Fruit fly (Drosophila melanogaster) whole organism, pupa: ENCODE data around the gene CDK2AP1.

Experiments used
- CG10348 ChIP-seq: fragments of 200-800 bp; sonication (Bioruptor generic); IDR thresholded peaks from 2 replicates; pipeline ENCODE4 v1.3.6; 2022; ENCODE audit warnings: missing biosample characterization, missing genetic modification characterization
- CG13204 ChIP-seq: fragments of 200-800 bp; sonication (Bioruptor generic); optimal IDR thresholded peaks from 2 replicates; lab custom pipeline; 2018; ENCODE audit warnings: missing biosample characterization, mild to moderate bottlenecking, missing genetic modification characterization, moderate library complexity
- CG8159 ChIP-seq: fragments of 200-800 bp; sonication (Bioruptor generic); optimal IDR thresholded peaks from 3 replicates; lab custom pipeline; 2018; ENCODE audit warnings: missing biosample characterization, mild to moderate bottlenecking, missing genetic modification characterization, moderate library complexity
- CG8301 ChIP-seq: fragments of 200-800 bp; sonication (Bioruptor generic); optimal IDR thresholded peaks from 2 replicates; lab custom pipeline; 2018; ENCODE audit warnings: missing biosample characterization, mild to moderate bottlenecking, missing genetic modification characterization
- Pif1A ChIP-seq: fragments of 200-800 bp; sonication (Bioruptor generic); optimal IDR thresholded peaks from 3 replicates; lab custom pipeline; 2016; ENCODE audit warnings: missing biosample characterization, missing genetic modification characterization
- Pif1B ChIP-seq: fragments of 200-800 bp; sonication (Bioruptor generic); optimal IDR thresholded peaks from 3 replicates; lab custom pipeline; 2016; ENCODE audit warnings: missing biosample characterization, missing genetic modification characterization

dm6 chrX:11146598-11147176, 9.0 kb downstream of the CDK2AP1 start:
- peak; percentile 45 for TF ChIP-seq CG8159 (tag; lab: Kevin White, UChicago)
- TF ChIP-seq CG13204, result no peak
- TF ChIP-seq Pif1B (GFP tag; lab: Kevin White, UChicago), result peak; percentile 30
- TF ChIP-seq Pif1A (GFP tag; lab: Kevin White, UChicago), result peak; percentile 39
- TF ChIP-seq CG10348, result no peak
- TF ChIP-seq CG8301 (tag; lab: Kevin White, UChicago), result peak; percentile 20
